Worm (Caenorhabditis elegans): ENCODE results near the gene R10E11.6.

- no peak for TF ChIP-seq klf-2 (GFP tag; conservative IDR thresholded peaks at IDR 0.05)
- no peak for TF ChIP-seq med-1 (GFP tag; optimal IDR thresholded peaks at IDR 0.05; ENCODE audit: insufficient read depth)
- TF ChIP-seq ztf-23 (GFP tag; IDR thresholded peaks at IDR 0.05) = no peak
- TF ChIP-seq flt-1 (GFP tag; IDR thresholded peaks at IDR 0.05) = no peak
- no peak for TF ChIP-seq ref-1 (GFP tag; conservative IDR thresholded peaks at IDR 0.05)
- no peak for TF ChIP-seq tab-1 (GFP tag; IDR thresholded peaks at IDR 0.05)
- no peak for TF ChIP-seq T22C8.4 (GFP tag; IDR thresholded peaks at IDR 0.05)
- TF ChIP-seq ztf-29 (GFP tag; IDR thresholded peaks at IDR 0.05) = no peak
- TF ChIP-seq cog-1 (tag; optimal IDR thresholded peaks at IDR 0.05) = no peak
These were observed 40.9 kb downstream of the R10E11.6 start for ce11 chrIII:9823748-9824147.
